Worm (Caenorhabditis elegans) whole organism, L3 larva: Measurements from ENCODE around the gene smg-8.

Experiments used
- R02D3.7 ChIP-seq: fragments of 150-350 bp; optimal IDR thresholded peaks from 2 replicates; lab custom pipeline; 2014; ENCODE audit warnings: missing biosample characterization, missing genetic modification characterization
- ZK546.5 ChIP-seq: sonication (generic microtip); optimal IDR thresholded peaks from 2 replicates; lab custom pipeline; 2017; ENCODE audit warnings: missing biosample characterization, missing genetic modification characterization
- aly-2 ChIP-seq: fragments of 150-350 bp; optimal IDR thresholded peaks from 2 replicates; lab custom pipeline; 2014; ENCODE audit warnings: missing biosample characterization, missing genetic modification characterization
- ama-1 ChIP-seq: fragments of 150-350 bp; optimal IDR thresholded peaks from 2 replicates; lab custom pipeline; 2018
- ceh-16 ChIP-seq: sonication (generic microtip); optimal IDR thresholded peaks from 2 replicates; lab custom pipeline; 2017; ENCODE audit warnings: missing biosample characterization, missing genetic modification characterization
- ceh-28 ChIP-seq: fragments of 150-350 bp; optimal IDR thresholded peaks from 2 replicates; lab custom pipeline; 2014; ENCODE audit warnings: missing biosample characterization, missing genetic modification reagents, missing genetic modification characterization
- ceh-82 ChIP-seq: fragments of 150-350 bp; optimal IDR thresholded peaks from 2 replicates; lab custom pipeline; 2014; ENCODE audit warnings: missing biosample characterization, missing genetic modification characterization
- ceh-9 ChIP-seq: sonication (generic microtip); optimal IDR thresholded peaks from 2 replicates; lab custom pipeline; 2018; ENCODE audit warnings: missing biosample characterization, missing genetic modification characterization
- daf-12 ChIP-seq: fragments of 150-350 bp; optimal IDR thresholded peaks from 2 replicates; lab custom pipeline; 2014; ENCODE audit warnings: missing biosample characterization, missing genetic modification reagents, missing genetic modification characterization
- egl-27 ChIP-seq: sonication (generic microtip); optimal IDR thresholded peaks from 4 replicates; lab custom pipeline; 2017; ENCODE audit warnings: missing biosample characterization, missing genetic modification reagents, missing genetic modification characterization
- egl-5 ChIP-seq: fragments of 150-350 bp; optimal IDR thresholded peaks from 2 replicates; lab custom pipeline; 2017; ENCODE audit warnings: missing biosample characterization, missing genetic modification reagents, missing genetic modification characterization, inconsistent platforms
- elt-2 ChIP-seq: sonication (generic microtip); optimal IDR thresholded peaks from 2 replicates; lab custom pipeline; 2016; ENCODE audit warnings: missing genetic modification reagents, mild to moderate bottlenecking, missing genetic modification characterization, missing compliant biosample characterization
- elt-3 ChIP-seq, 3 experiments: fragments of 150-350 bp in 1 of 3; sonication (generic microtip) in 2 of 3; optimal IDR thresholded peaks; 2 replicates in 2 of 3; 4 replicates in 1 of 3; lab custom pipeline; 2014 to 2017; ENCODE audit warnings: missing biosample characterization in 3 of 3, missing genetic modification characterization in 3 of 3
- fkh-10 ChIP-seq: sonication (generic microtip); optimal IDR thresholded peaks from 2 replicates; lab custom pipeline; 2017; ENCODE audit warnings: missing biosample characterization, missing genetic modification reagents, missing genetic modification characterization
- fkh-2 ChIP-seq: fragments of 150-350 bp; optimal IDR thresholded peaks from 2 replicates; lab custom pipeline; 2014; ENCODE audit warnings: missing biosample characterization, missing genetic modification reagents, missing genetic modification characterization
- hmg-11 ChIP-seq: sonication (generic microtip); optimal IDR thresholded peaks from 2 replicates; lab custom pipeline; 2016; ENCODE audit warnings: missing genetic modification characterization, missing compliant biosample characterization
- jun-1 ChIP-seq: fragments of 150-350 bp; optimal IDR thresholded peaks from 2 replicates; lab custom pipeline; 2014; ENCODE audit warnings: missing biosample characterization, missing genetic modification reagents, missing genetic modification characterization
- lin-15B ChIP-seq: fragments of 150-350 bp; optimal IDR thresholded peaks from 2 replicates; lab custom pipeline; 2014; ENCODE audit warnings: missing biosample characterization, missing genetic modification characterization
- lin-39 ChIP-seq: fragments of 150-350 bp; optimal IDR thresholded peaks from 2 replicates; lab custom pipeline; 2018; ENCODE audit warnings: missing biosample characterization, missing genetic modification reagents, missing genetic modification characterization
- lsy-12 ChIP-seq: sonication (generic microtip); optimal IDR thresholded peaks from 2 replicates; lab custom pipeline; 2016; ENCODE audit warnings: mild to moderate bottlenecking, missing genetic modification characterization, missing compliant biosample characterization
- mdl-1 ChIP-seq: fragments of 150-350 bp; optimal IDR thresholded peaks from 2 replicates; lab custom pipeline; 2014; ENCODE audit warnings: missing biosample characterization, missing genetic modification characterization
- nfya-1 ChIP-seq: sonication (generic microtip); optimal IDR thresholded peaks from 2 replicates; lab custom pipeline; 2017; ENCODE audit warnings: missing genetic modification characterization, mild to moderate bottlenecking, missing compliant biosample characterization, antibody characterized with exemption, moderate library complexity; ENCODE audit not compliant: insufficient read depth
- nhr-11 ChIP-seq: fragments of 150-350 bp; optimal IDR thresholded peaks from 2 replicates; lab custom pipeline; 2014; ENCODE audit warnings: missing biosample characterization, missing genetic modification characterization
- nhr-12 ChIP-seq: fragments of 150-350 bp; optimal IDR thresholded peaks from 2 replicates; lab custom pipeline; 2014; ENCODE audit warnings: missing biosample characterization, missing genetic modification characterization
- nhr-23 ChIP-seq: fragments of 150-350 bp; optimal IDR thresholded peaks from 2 replicates; lab custom pipeline; 2014; ENCODE audit warnings: missing biosample characterization, missing genetic modification reagents, missing genetic modification characterization
- nhr-237 ChIP-seq: fragments of 150-350 bp; optimal IDR thresholded peaks from 2 replicates; lab custom pipeline; 2014; ENCODE audit warnings: missing biosample characterization, missing genetic modification characterization
- nhr-25 ChIP-seq: sonication (generic microtip); optimal IDR thresholded peaks from 2 replicates; lab custom pipeline; 2017; ENCODE audit warnings: missing biosample characterization, missing genetic modification characterization
- nhr-28 ChIP-seq: fragments of 150-350 bp; optimal IDR thresholded peaks from 2 replicates; lab custom pipeline; 2014; ENCODE audit warnings: missing biosample characterization, missing genetic modification characterization
- nhr-43 ChIP-seq: sonication (generic microtip); optimal IDR thresholded peaks from 2 replicates; lab custom pipeline; 2016; ENCODE audit warnings: mild to moderate bottlenecking, missing genetic modification characterization, missing compliant biosample characterization; ENCODE audit not compliant: poor library complexity, severe bottlenecking
- nhr-76 ChIP-seq: fragments of 150-350 bp; sonication (generic microtip); optimal IDR thresholded peaks from 5 replicates; lab custom pipeline; 2014; ENCODE audit warnings: missing biosample characterization, missing genetic modification characterization
- nhr-77 ChIP-seq: fragments of 150-350 bp; optimal IDR thresholded peaks from 2 replicates; lab custom pipeline; 2014; ENCODE audit warnings: missing biosample characterization, missing genetic modification characterization
- pha-4 ChIP-seq: fragments of 150-350 bp; optimal IDR thresholded peaks from 2 replicates; lab custom pipeline; 2014; ENCODE audit warnings: missing biosample characterization, missing genetic modification reagents, missing genetic modification characterization
- pqm-1 ChIP-seq: fragments of 150-350 bp; optimal IDR thresholded peaks from 2 replicates; lab custom pipeline; 2017; ENCODE audit warnings: missing biosample characterization, missing genetic modification characterization, inconsistent platforms
- sea-2 ChIP-seq: fragments of 150-350 bp; sonication (generic microtip); optimal IDR thresholded peaks from 4 replicates; lab custom pipeline; 2014; ENCODE audit warnings: missing biosample characterization, missing genetic modification reagents, missing genetic modification characterization
- skn-1 ChIP-seq: fragments of 150-350 bp; optimal IDR thresholded peaks from 2 replicates; lab custom pipeline; 2014; ENCODE audit warnings: missing biosample characterization, missing genetic modification characterization
- snpc-4 ChIP-seq: fragments of 150-350 bp; optimal IDR thresholded peaks from 2 replicates; lab custom pipeline; 2014; ENCODE audit warnings: missing biosample characterization, missing genetic modification characterization
- unc-62 ChIP-seq: fragments of 150-350 bp; sonication (generic microtip); optimal IDR thresholded peaks from 4 replicates; lab custom pipeline; 2014; ENCODE audit warnings: missing biosample characterization, missing genetic modification reagents, missing genetic modification characterization
- zag-1 ChIP-seq: fragments of 150-350 bp; optimal IDR thresholded peaks from 2 replicates; lab custom pipeline; 2014; ENCODE audit warnings: missing biosample characterization, missing genetic modification characterization
- ztf-4 ChIP-seq: fragments of 150-350 bp; optimal IDR thresholded peaks from 2 replicates; lab custom pipeline; 2014; ENCODE audit warnings: missing biosample characterization, missing genetic modification characterization

The smg-8 gene

DNA sequence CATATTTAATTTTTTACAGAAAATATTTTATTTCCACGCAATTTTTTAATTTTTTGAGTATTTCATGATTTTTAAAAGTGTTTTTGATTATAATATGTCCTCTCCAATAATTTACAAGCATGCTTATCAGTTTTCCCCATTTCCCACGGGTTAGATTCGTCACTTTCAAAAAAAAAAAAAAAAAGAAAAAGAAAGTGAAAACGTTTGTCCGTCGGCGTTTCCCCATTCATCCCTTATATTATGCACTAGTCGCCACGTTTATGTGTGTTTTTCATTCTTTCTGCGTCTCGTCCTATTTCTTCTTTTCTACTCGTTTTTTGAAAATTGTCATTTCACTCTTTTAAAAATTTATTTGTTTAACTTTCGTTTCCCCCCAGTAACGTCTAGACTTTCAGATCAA, 48.2 kb downstream of the smg-8 start, which contains the start of gene vnut-1:
Gene vnut-1 (plus strand): TSS at position 396 of the 400 bp plus-strand sequence.
- TF ChIP-seq daf-12 (tag; lab: Kevin White, UChicago), result no peak
- peak; percentile 67 for TF ChIP-seq pqm-1
- peak; percentile 9 for TF ChIP-seq lin-15B
- TF ChIP-seq nhr-25, result peak; percentile 9
- TF ChIP-seq zag-1, result no peak
- peak; percentile 38 for TF ChIP-seq hmg-11 (tag; lab: Kevin White, UChicago)
- TF ChIP-seq nhr-12 (tag; lab: Kevin White, UChicago), result no peak
- TF ChIP-seq mdl-1 (tag; lab: Kevin White, UChicago), result no peak
- peak; percentile 50 for TF ChIP-seq pha-4
- no peak for TF ChIP-seq jun-1 (tag; lab: Kevin White, UChicago)
- TF ChIP-seq sea-2 (GFP tag; lab: Kevin White, UChicago), result no peak
- no peak for TF ChIP-seq fkh-10 (GFP tag; lab: Kevin White, UChicago)
- peak; percentile 60 for TF ChIP-seq snpc-4
- no peak for TF ChIP-seq nhr-237 (tag; lab: Kevin White, UChicago)
- TF ChIP-seq nhr-77 (tag; lab: Kevin White, UChicago), result no peak
- TF ChIP-seq ceh-9 (tag; lab: Kevin White, UChicago), result no peak
- TF ChIP-seq ztf-4, result no peak
- no peak for TF ChIP-seq R02D3.7
- TF ChIP-seq nfya-1 (tag; lab: Kevin White, UChicago), result peak; percentile 24
- no peak for TF ChIP-seq unc-62
- TF ChIP-seq lin-39, result no peak
- TF ChIP-seq elt-3 (tag; optimal IDR thresholded peaks at IDR 0.05; lab: Kevin White, UChicago), result no peak
- TF ChIP-seq ZK546.5 (tag; lab: Kevin White, UChicago), result no peak
- peak; percentile 80 for TF ChIP-seq elt-2 (tag; lab: Kevin White, UChicago)
- TF ChIP-seq nhr-43 (tag; lab: Kevin White, UChicago), result peak; percentile 29
- TF ChIP-seq ceh-28, result no peak
- peak; percentile 63 for TF ChIP-seq nhr-23
- no peak for TF ChIP-seq aly-2 (tag; lab: Kevin White, UChicago)
- TF ChIP-seq fkh-2 (tag; lab: Kevin White, UChicago), result no peak

ce11 chrII:14492592-14493196, 51.5 kb downstream of the smg-8 start:
- no peak for TF ChIP-seq ceh-16 (tag; lab: Kevin White, UChicago)
- TF ChIP-seq nhr-43 (tag; lab: Kevin White, UChicago), result no peak
- peak; percentile 85 for TF ChIP-seq ama-1 (lab: Kevin White, UChicago)

- TF ChIP-seq egl-27 (tag; lab: Kevin White, UChicago) (no peak), ceh-9 (tag; lab: Kevin White, UChicago) (no peak), ama-1 (lab: Kevin White, UChicago) (peak; percentile 53), sea-2 (GFP tag; lab: Kevin White, UChicago) (no peak), nhr-11 (tag; lab: Kevin White, UChicago) (no peak)
These were observed 52.8 kb downstream of the smg-8 start for ce11 chrII:14494014-14494413.

DNA sequence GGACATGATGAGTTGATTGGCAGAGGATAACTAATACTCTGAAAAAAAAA, 53.0 kb downstream of the smg-8 start, which contains the start of gene cysl-2:
Gene cysl-2 (minus strand): TSS at position 38 of the 50 bp plus-strand sequence.
- TF ChIP-seq nhr-23, result no peak
- TF ChIP-seq daf-12 (tag; lab: Kevin White, UChicago), result no peak
- TF ChIP-seq, all 47 proteins: peak for 0

ce11 chrII:14494464-14494863, 53.3 kb downstream of the smg-8 start:
- TF ChIP-seq daf-12 (tag; lab: Kevin White, UChicago), result no peak
- TF ChIP-seq R02D3.7, result no peak
- TF ChIP-seq jun-1 (tag; lab: Kevin White, UChicago), result no peak
- TF ChIP-seq nhr-77 (tag; lab: Kevin White, UChicago), result no peak
- no peak for TF ChIP-seq nhr-11 (tag; lab: Kevin White, UChicago)
- no peak for TF ChIP-seq egl-27 (tag; lab: Kevin White, UChicago)
- TF ChIP-seq egl-5, result no peak
- TF ChIP-seq lin-15B, result no peak
- no peak for TF ChIP-seq nhr-23
- TF ChIP-seq fkh-10 (GFP tag; lab: Kevin White, UChicago), result no peak
- peak; percentile 65 for TF ChIP-seq elt-2 (tag; lab: Kevin White, UChicago)
- no peak for TF ChIP-seq ceh-82 (tag; lab: Kevin White, UChicago)
- no peak for TF ChIP-seq aly-2 (tag; lab: Kevin White, UChicago)
- TF ChIP-seq ztf-4, result no peak
- no peak for TF ChIP-seq nhr-237 (tag; lab: Kevin White, UChicago)
- no peak for TF ChIP-seq nhr-12 (tag; lab: Kevin White, UChicago)
- no peak for TF ChIP-seq mdl-1 (tag; lab: Kevin White, UChicago)
- peak; percentile 53 for TF ChIP-seq skn-1 (tag; lab: Kevin White, UChicago)
- TF ChIP-seq lsy-12, result no peak
- TF ChIP-seq zag-1, result no peak
- TF ChIP-seq pha-4, result no peak
- TF ChIP-seq nhr-25, result no peak
- peak in 1 of 3 experiments; percentile 17 for TF ChIP-seq elt-3 (tag; optimal IDR thresholded peaks at IDR 0.05; lab: Kevin White, UChicago)
- no peak for TF ChIP-seq nhr-28 (tag; lab: Kevin White, UChicago)
- no peak for TF ChIP-seq ceh-16 (tag; lab: Kevin White, UChicago)
- no peak for TF ChIP-seq ZK546.5 (tag; lab: Kevin White, UChicago)
- TF ChIP-seq ceh-28, result no peak
- peak; percentile 59 for TF ChIP-seq pqm-1
- TF ChIP-seq nhr-76 (tag; lab: Kevin White, UChicago), result no peak
- TF ChIP-seq ceh-9 (tag; lab: Kevin White, UChicago), result no peak
